Worm (Caenorhabditis elegans): ENCODE measurements around the gene C32C4.16.

DNA sequence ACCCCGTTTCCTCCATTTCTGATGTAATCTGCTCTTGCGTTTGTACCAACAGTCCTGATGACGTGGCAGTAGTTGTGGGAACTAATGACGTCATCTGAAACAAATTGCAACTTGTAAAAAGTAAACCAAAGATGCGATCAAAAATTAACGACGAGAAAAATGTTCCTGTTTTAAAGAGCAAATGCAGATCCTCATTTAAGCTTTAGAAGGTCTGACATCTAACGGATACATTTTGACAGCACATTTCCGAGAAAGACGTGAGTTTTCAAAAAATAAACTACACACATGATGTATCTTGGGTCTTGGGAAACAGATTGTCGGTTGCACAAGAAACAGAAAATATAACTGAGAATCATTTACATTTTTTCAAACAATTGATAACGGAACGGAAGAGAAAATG lies 31.9 kb upstream of the C32C4.16 start, which contains the start of gene H09F14.1:
- TF ChIP-seq unc-98 (GFP tag; IDR thresholded peaks at IDR 0.05) (no peak), nhr-77 (tag; optimal IDR thresholded peaks at IDR 0.05) (no peak), ceh-82 (tag; optimal IDR thresholded peaks at IDR 0.05) (no peak), tbx-2 (tag; optimal IDR thresholded peaks at IDR 0.05) (no peak), lin-15B (tag; optimal IDR thresholded peaks at IDR 0.05) (no peak), fos-1 (tag; optimal IDR thresholded peaks at IDR 0.05) (no peak), F16B12.6 (tag; optimal IDR thresholded peaks at IDR 0.05) (no peak), ztf-11 (tag; optimal IDR thresholded peaks at IDR 0.05) (no peak), unc-62 (GFP tag; optimal IDR thresholded peaks at IDR 0.05) (no peak), ama-1 (optimal IDR thresholded peaks at IDR 0.05) (no peak)

All from whole organism, L1 larva.